Fruit fly (Drosophila melanogaster) whole organism, embryonic: ENCODE results near the gene Tre1.
A peak's percentile ranks its signal among the peaks of the same experiment; 100 is the strongest.

Experiments
- Awh ChIP-seq: fragments of 200-800 bp; sonication (Bioruptor generic); IDR thresholded peaks from 2 replicates; pipeline ENCODE4, ENCODE4 v1.3.6; 2022; ENCODE audit warnings: missing biosample characterization, missing genetic modification characterization
- Bdp1 ChIP-seq: fragments of 200-800 bp; sonication (Bioruptor generic); optimal IDR thresholded peaks from 3 replicates; lab custom pipeline; 2016; ENCODE audit warnings: missing biosample characterization, missing genetic modification characterization
- BtbVII ChIP-seq: fragments of 200-800 bp; sonication (Bioruptor generic); optimal IDR thresholded peaks from 3 replicates; lab custom pipeline; 2017; ENCODE audit warnings: missing biosample characterization, mild to moderate bottlenecking, missing genetic modification characterization
- CG1233 ChIP-seq: fragments of 200-800 bp; sonication (Bioruptor generic); optimal IDR thresholded peaks from 4 replicates; lab custom pipeline; 2018; ENCODE audit warnings: missing biosample characterization, mild to moderate bottlenecking, missing genetic modification characterization
- CG12744 ChIP-seq: fragments of 200-800 bp; sonication (Bioruptor generic); optimal IDR thresholded peaks from 2 replicates; lab custom pipeline; 2016; ENCODE audit warnings: missing biosample characterization, missing genetic modification characterization
- CG13894 ChIP-seq: fragments of 200-800 bp; sonication (Bioruptor generic); optimal IDR thresholded peaks from 3 replicates; lab custom pipeline; 2018; ENCODE audit warnings: missing biosample characterization, mild to moderate bottlenecking, missing genetic modification characterization, moderate library complexity
- CG14014 ChIP-seq: fragments of 200-800 bp; sonication (Bioruptor generic); IDR thresholded peaks from 2 replicates; pipeline ENCODE4 v1.3.6; 2022; ENCODE audit warnings: missing biosample characterization, missing genetic modification characterization
- CG14441 ChIP-seq: fragments of 200-800 bp; sonication (Bioruptor generic); IDR thresholded peaks from 2 replicates; pipeline ENCODE4 v1.3.6; 2022; ENCODE audit warnings: missing biosample characterization, missing genetic modification characterization
- CG15514 ChIP-seq: fragments of 200-800 bp; sonication (Bioruptor generic); optimal IDR thresholded peaks from 3 replicates; lab custom pipeline; 2017; ENCODE audit warnings: missing biosample characterization, missing genetic modification characterization, mild to moderate bottlenecking, moderate library complexity, missing genetic modification reagents
- CG1603 ChIP-seq: fragments of 200-800 bp; sonication (Bioruptor generic); optimal IDR thresholded peaks from 2 replicates; lab custom pipeline; 2019; ENCODE audit warnings: missing biosample characterization, mild to moderate bottlenecking, missing genetic modification characterization, moderate library complexity
- CG17829 ChIP-seq: fragments of 200-800 bp; optimal IDR thresholded peaks from 2 replicates; lab custom pipeline; 2019; ENCODE audit warnings: missing biosample characterization, mild to moderate bottlenecking, missing genetic modification characterization, moderate library complexity
- CG2875 ChIP-seq: fragments of 200-800 bp; sonication (Bioruptor generic); optimal IDR thresholded peaks from 2 replicates; lab custom pipeline; 2017; ENCODE audit warnings: missing biosample characterization, mild to moderate bottlenecking, missing genetic modification characterization, missing genetic modification reagents
- CG30403 ChIP-seq: fragments of 200-800 bp; sonication (Bioruptor generic); optimal IDR thresholded peaks from 3 replicates; lab custom pipeline; 2016; ENCODE audit warnings: missing biosample characterization, missing genetic modification characterization
- CG6272 ChIP-seq: fragments of 200-800 bp; sonication (Bioruptor generic); IDR thresholded peaks from 2 replicates; pipeline ENCODE4 v1.3.6; 2022; ENCODE audit warnings: missing biosample characterization, missing genetic modification characterization
- CG7745 ChIP-seq: fragments of 200-800 bp; sonication (Bioruptor generic); optimal IDR thresholded peaks from 2 replicates; lab custom pipeline; 2018; ENCODE audit warnings: missing biosample characterization, mild to moderate bottlenecking, missing genetic modification characterization, moderate library complexity
- CG7963 ChIP-seq: fragments of 200-800 bp; sonication (Bioruptor generic); IDR thresholded peaks from 3 replicates; pipeline ENCODE4 v1.3.6; 2022; ENCODE audit warnings: missing biosample characterization, missing genetic modification characterization; ENCODE audit not compliant: partially characterized antibody
- CG8944 ChIP-seq: fragments of 200-800 bp; sonication (Bioruptor generic); optimal IDR thresholded peaks from 3 replicates; lab custom pipeline; 2016; ENCODE audit warnings: missing biosample characterization, missing genetic modification characterization
- CG9215 ChIP-seq: fragments of 200-800 bp; sonication (Bioruptor generic); IDR thresholded peaks from 2 replicates; pipeline ENCODE4 v1.3.6; 2022; ENCODE audit warnings: missing biosample characterization, missing genetic modification characterization
- CG9817 ChIP-seq: fragments of 200-800 bp; sonication (Bioruptor generic); optimal IDR thresholded peaks from 2 replicates; lab custom pipeline; 2018; ENCODE audit warnings: missing biosample characterization, mild to moderate bottlenecking, missing genetic modification characterization, moderate library complexity
- Ets65A ChIP-seq: fragments of 200-800 bp; sonication (Bioruptor generic); peaks from one replicate; lab custom pipeline; 2016; ENCODE audit warnings: missing biosample characterization, missing genetic modification characterization
- Fer2 ChIP-seq: fragments of 200-800 bp; sonication (Bioruptor generic); optimal IDR thresholded peaks from 2 replicates; lab custom pipeline; 2018; ENCODE audit warnings: missing biosample characterization, mild to moderate bottlenecking, missing genetic modification characterization, moderate library complexity
- Mad ChIP-seq: fragments of 200-800 bp; sonication (Bioruptor generic); optimal IDR thresholded peaks from 2 replicates; lab custom pipeline; 2016; ENCODE audit warnings: missing biosample characterization, missing genetic modification characterization
- NC2β ChIP-seq: fragments of 200-800 bp; sonication (Bioruptor generic); optimal IDR thresholded peaks from 2 replicates; lab custom pipeline; 2016; ENCODE audit warnings: missing biosample characterization, missing genetic modification characterization
- Oli ChIP-seq: fragments of 200-800 bp; sonication (Bioruptor generic); optimal IDR thresholded peaks from 2 replicates; lab custom pipeline; 2018; ENCODE audit warnings: missing biosample characterization, mild to moderate bottlenecking, missing genetic modification characterization, moderate library complexity
- PHDP ChIP-seq: fragments of 200-800 bp; sonication (Bioruptor generic); optimal IDR thresholded peaks from 3 replicates; lab custom pipeline; 2018; ENCODE audit warnings: missing biosample characterization, mild to moderate bottlenecking, missing genetic modification characterization, moderate library complexity
- Six4 ChIP-seq: fragments of 200-800 bp; sonication (Bioruptor generic); optimal IDR thresholded peaks from 2 replicates; lab custom pipeline; 2016; ENCODE audit warnings: missing biosample characterization, missing genetic modification characterization
- Spps ChIP-seq: fragments of 200-800 bp; sonication (Bioruptor generic); optimal IDR thresholded peaks from 2 replicates; lab custom pipeline; 2018; ENCODE audit warnings: missing biosample characterization, mild to moderate bottlenecking, missing genetic modification characterization
- ac ChIP-seq: fragments of 200-800 bp; sonication (Bioruptor generic); optimal IDR thresholded peaks from 3 replicates; lab custom pipeline; 2017; ENCODE audit warnings: missing biosample characterization, mild to moderate bottlenecking, missing genetic modification characterization
- chn ChIP-seq: fragments of 200-800 bp; sonication (Bioruptor generic); optimal IDR thresholded peaks from 2 replicates; lab custom pipeline; 2016; ENCODE audit warnings: missing biosample characterization, missing genetic modification characterization
- cwo ChIP-seq: fragments of 200-800 bp; sonication (Bioruptor generic); optimal IDR thresholded peaks from 3 replicates; lab custom pipeline; 2017; ENCODE audit warnings: missing biosample characterization, missing genetic modification characterization, mild to moderate bottlenecking, moderate library complexity, missing genetic modification reagents
- da ChIP-seq: fragments of 200-800 bp; sonication (Bioruptor generic); optimal IDR thresholded peaks from 2 replicates; lab custom pipeline; 2016; ENCODE audit warnings: missing biosample characterization, missing genetic modification characterization
- disco-r ChIP-seq: fragments of 200-800 bp; sonication (Bioruptor generic); optimal IDR thresholded peaks from 2 replicates; lab custom pipeline; 2016; ENCODE audit warnings: missing biosample characterization, missing genetic modification characterization
- dysf ChIP-seq: fragments of 200-800 bp; sonication (Bioruptor generic); IDR thresholded peaks from 3 replicates; pipeline ENCODE4 v1.3.6; 2022; ENCODE audit warnings: missing biosample characterization, missing genetic modification characterization
- ewg ChIP-seq: fragments of 200-800 bp; sonication (Bioruptor generic); optimal IDR thresholded peaks from 3 replicates; lab custom pipeline; 2017; ENCODE audit warnings: mild to moderate bottlenecking, missing biosample characterization, missing genetic modification reagents, missing genetic modification characterization
- gcm ChIP-seq: fragments of 200-800 bp; sonication (Bioruptor generic); optimal IDR thresholded peaks from 2 replicates; lab custom pipeline; 2019; ENCODE audit warnings: missing biosample characterization, mild to moderate bottlenecking, missing genetic modification characterization, moderate library complexity
- grau ChIP-seq: fragments of 200-800 bp; optimal IDR thresholded peaks from 3 replicates; lab custom pipeline; 2019; ENCODE audit warnings: missing biosample characterization, mild to moderate bottlenecking, missing genetic modification characterization, moderate library complexity
- jumu ChIP-seq: fragments of 200-800 bp; sonication (Bioruptor generic); optimal IDR thresholded peaks from 3 replicates; lab custom pipeline; 2016; ENCODE audit warnings: missing biosample characterization, missing genetic modification characterization
- lab ChIP-seq: fragments of 200-800 bp; sonication (Bioruptor generic); optimal IDR thresholded peaks from 3 replicates; lab custom pipeline; 2017; ENCODE audit warnings: missing biosample characterization, missing genetic modification characterization, mild to moderate bottlenecking, moderate library complexity, missing genetic modification reagents
- maf-S ChIP-seq: fragments of 200-800 bp; sonication (Bioruptor generic); optimal IDR thresholded peaks from 2 replicates; lab custom pipeline; 2016; ENCODE audit warnings: missing biosample characterization, missing genetic modification characterization
- pan ChIP-seq, 4 experiments: fragments of >200 bp in 3 of 4; fragments of 200-800 bp in 1 of 4; sonication (Bioruptor generic) in 1 of 4; optimal IDR thresholded peaks in 3 of 4; IDR thresholded peaks in 1 of 4; 2 replicates each; pipeline versions ENCODE4 v1.3.6 to Lab custom; 2017 to 2022; ENCODE audit warnings: missing biosample characterization in 2 of 4, missing genetic modification characterization in 2 of 4, mixed read lengths in 1 of 4
- pho ChIP-seq: fragments of 200-800 bp; sonication (Bioruptor generic); optimal IDR thresholded peaks from 2 replicates; lab custom pipeline; 2016; ENCODE audit warnings: missing biosample characterization, missing genetic modification characterization
- psq ChIP-seq: fragments of 200-800 bp; sonication (Bioruptor generic); optimal IDR thresholded peaks from 2 replicates; lab custom pipeline; 2017; ENCODE audit warnings: missing biosample characterization, missing genetic modification characterization
- repo ChIP-seq: fragments of 200-800 bp; sonication (Bioruptor generic); optimal IDR thresholded peaks from 2 replicates; lab custom pipeline; 2016; ENCODE audit warnings: missing biosample characterization, missing genetic modification characterization
- sd ChIP-seq: fragments of 200-800 bp; sonication (Bioruptor generic); optimal IDR thresholded peaks from 3 replicates; lab custom pipeline; 2018; ENCODE audit warnings: missing biosample characterization, mild to moderate bottlenecking, missing genetic modification characterization, moderate library complexity
- sug ChIP-seq: fragments of 200-800 bp; optimal IDR thresholded peaks from 2 replicates; lab custom pipeline; 2019; ENCODE audit warnings: missing biosample characterization, mild to moderate bottlenecking, missing genetic modification characterization, moderate library complexity
- tap ChIP-seq: fragments of 200-800 bp; optimal IDR thresholded peaks from 3 replicates; lab custom pipeline; 2019; ENCODE audit warnings: missing biosample characterization, mild to moderate bottlenecking, missing genetic modification characterization, moderate library complexity
- tll ChIP-seq, 2 experiments: fragments of 200-800 bp in 1 of 2; fragments of >200 bp in 1 of 2; sonication (Bioruptor generic) in 1 of 2; optimal IDR thresholded peaks; 2 replicates each; lab custom pipeline; 2017 to 2019; ENCODE audit warnings: missing biosample characterization in 2 of 2, missing genetic modification characterization in 2 of 2, mild to moderate bottlenecking in 1 of 2, moderate library complexity in 1 of 2
- unpg ChIP-seq: fragments of 200-800 bp; sonication (Bioruptor generic); optimal IDR thresholded peaks from 3 replicates; lab custom pipeline; 2018; ENCODE audit warnings: missing biosample characterization, mild to moderate bottlenecking, missing genetic modification characterization, moderate library complexity

Tre1 gene

DNA sequence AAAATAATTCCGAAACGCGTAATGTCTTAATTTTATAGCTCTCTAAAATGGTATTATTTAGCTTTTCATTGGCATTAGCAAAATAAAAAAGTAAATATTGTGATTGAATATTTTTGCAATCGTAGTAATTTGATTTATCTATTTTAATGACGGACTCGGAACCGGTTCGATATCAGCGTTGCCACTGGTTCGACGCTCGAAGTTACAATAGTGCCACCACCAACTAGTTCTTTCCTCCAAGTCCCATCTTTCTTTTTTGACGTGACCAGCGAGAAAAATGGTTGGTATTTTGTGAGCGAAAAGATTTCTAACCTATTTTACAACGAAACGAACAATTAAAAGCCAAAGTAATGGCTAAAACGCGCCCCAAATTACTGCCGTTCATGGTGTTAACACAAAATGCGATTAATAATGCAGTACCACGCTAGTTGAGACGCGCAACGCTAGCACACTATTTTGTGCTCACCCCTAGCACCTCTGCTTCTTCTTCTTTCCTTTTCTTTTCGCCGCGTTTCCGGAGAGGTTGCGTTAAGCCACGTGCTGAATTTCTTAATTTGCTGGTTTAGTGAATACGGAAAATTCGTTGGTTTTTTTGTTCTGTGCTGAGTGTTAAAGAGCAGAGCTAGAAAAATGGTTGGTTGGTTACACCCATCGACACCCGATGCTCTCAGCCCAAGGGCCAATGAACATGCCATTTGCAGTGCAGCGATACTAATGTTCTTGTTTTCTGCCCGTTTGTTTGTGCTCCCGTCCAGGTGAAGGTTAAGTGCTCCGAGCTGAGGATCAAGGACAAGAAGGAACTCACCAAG lies 7.3 kb downstream of the Tre1 start, which contains the start of gene RpL35 (continued):
- TF ChIP-seq CG13894 (tag; lab: Kevin White, UChicago) (peak; percentile 40), CG8944 (GFP tag; lab: Kevin White, UChicago) (no peak), Six4 (GFP tag; lab: Kevin White, UChicago) (no peak), psq (GFP tag; lab: Kevin White, UChicago) (no peak), maf-S (GFP tag; lab: Kevin White, UChicago) (no peak), unpg (GFP tag; lab: Kevin White, UChicago) (peak; percentile 46), NC2β (GFP tag; lab: Kevin White, UChicago) (peak; percentile 69), CG15514 (GFP tag; lab: Kevin White, UChicago) (peak; percentile 98), CG17829 (tag; lab: Kevin White, UChicago) (peak; percentile 17), tap (tag; lab: Kevin White, UChicago) (no peak), cwo (GFP tag; lab: Kevin White, UChicago) (no peak), Spps (tag; lab: Kevin White, UChicago) (peak; percentile 17), CG6272 (GFP tag; lab: Robert Waterston, UW) (no peak), CG12744 (GFP tag; lab: Kevin White, UChicago) (no peak), sug (tag; lab: Kevin White, UChicago) (peak; percentile 55), CG9817 (tag; lab: Kevin White, UChicago) (no peak), pho (GFP tag; lab: Kevin White, UChicago) (no peak), CG30403 (GFP tag; lab: Kevin White, UChicago) (peak; percentile 15), Ets65A (GFP tag; lab: Kevin White, UChicago) (no peak), CG2875 (GFP tag; lab: Kevin White, UChicago) (peak; percentile 26), CG7963 (GFP tag; lab: Robert Waterston, UW) (no peak), grau (tag; lab: Kevin White, UChicago) (peak; percentile 43), Oli (tag; lab: Kevin White, UChicago) (peak; percentile 2), jumu (peak; percentile 18), CG1233 (peak; percentile 38), Bdp1 (GFP tag; lab: Kevin White, UChicago) (no peak), CG14441 (GFP tag; lab: Robert Waterston, UW) (no peak), BtbVII (peak; percentile 73), chn (GFP tag; lab: Kevin White, UChicago) (peak; percentile 27), ac (GFP tag; lab: Kevin White, UChicago) (no peak), Awh (GFP tag; lab: Robert Waterston, UW) (0 out of 2 replicates have a peak, but pooled peaks have one; percentile 13), lab (GFP tag; lab: Kevin White, UChicago) (peak; percentile 79), dysf (GFP tag; lab: Robert Waterston, UW) (0 out of 3 replicates have a peak, but pooled peaks have one; percentile 23), pan (optimal IDR thresholded peaks at IDR 0.05; lab: Kevin White, UChicago) (no peak), pan (GFP tag; optimal IDR thresholded peaks at IDR 0.05 in 1 of 2, IDR thresholded peaks at IDR 0.05 in 1 of 2) (peak in 1 of 2 experiments; percentile 9), disco-r (GFP tag; lab: Kevin White, UChicago) (no peak), CG1603 (tag; lab: Kevin White, UChicago) (peak; percentile 55), gcm (peak; percentile 29), sd (tag; lab: Kevin White, UChicago) (no peak), repo (GFP tag; lab: Kevin White, UChicago) (no peak), da (GFP tag; lab: Kevin White, UChicago) (no peak), CG7745 (tag; lab: Kevin White, UChicago) (no peak), Mad (no peak), CG9215 (GFP tag; lab: Robert Waterston, UW) (no peak), Fer2 (peak; percentile 9), CG14014 (peak; percentile 18; the same call in 1 of the 2 replicates), ewg (GFP tag; lab: Kevin White, UChicago) (no peak), tll (GFP tag; optimal IDR thresholded peaks at IDR 0.05; lab: Kevin White, UChicago) (no peak), PHDP (tag; lab: Kevin White, UChicago) (peak; percentile 49)
